Worm (Caenorhabditis elegans) whole organism, late embryonic: ENCODE data around the gene C52E2.2.

Experiments used
- C38D4.7 ChIP-seq: fragments of 200-800 bp; sonication (Bioruptor generic); optimal IDR thresholded peaks from 2 replicates; lab custom pipeline; 2018; ENCODE audit warnings: mild to moderate bottlenecking, missing genetic modification characterization, moderate library complexity, missing compliant biosample characterization
- ahr-1 ChIP-seq: sonication (generic microtip); optimal IDR thresholded peaks from 2 replicates; lab custom pipeline; 2016; ENCODE audit warnings: missing genetic modification characterization, missing compliant biosample characterization
- ama-1 ChIP-seq: fragments of 150-350 bp; optimal IDR thresholded peaks from 2 replicates; lab custom pipeline; 2014
- ceh-14 ChIP-seq: sonication (generic microtip); optimal IDR thresholded peaks from 2 replicates; lab custom pipeline; 2016; ENCODE audit warnings: missing genotype, missing genetic modification characterization, missing compliant biosample characterization
- ceh-22 ChIP-seq: sonication (generic microtip); optimal IDR thresholded peaks from 2 replicates; lab custom pipeline; 2017; ENCODE audit warnings: missing biosample characterization, missing genetic modification characterization
- ceh-31 ChIP-seq: sonication (generic microtip); optimal IDR thresholded peaks from 2 replicates; lab custom pipeline; 2016; ENCODE audit warnings: missing genetic modification characterization, missing compliant biosample characterization
- ceh-34 ChIP-seq: sonication (generic microtip); optimal IDR thresholded peaks from 2 replicates; lab custom pipeline; 2016; ENCODE audit warnings: mild to moderate bottlenecking, missing genetic modification characterization, missing compliant biosample characterization
- ceh-48 ChIP-seq: sonication (generic microtip); optimal IDR thresholded peaks from 2 replicates; lab custom pipeline; 2016; ENCODE audit warnings: missing genetic modification characterization, inconsistent platforms, missing compliant biosample characterization
- elt-2 ChIP-seq: sonication (generic microtip); optimal IDR thresholded peaks from 2 replicates; lab custom pipeline; 2016; ENCODE audit warnings: missing genetic modification reagents, missing genetic modification characterization, missing compliant biosample characterization
- ets-4 ChIP-seq: sonication (generic microtip); optimal IDR thresholded peaks from 2 replicates; lab custom pipeline; 2016; ENCODE audit warnings: missing genetic modification characterization, missing compliant biosample characterization
- fax-1 ChIP-seq: sonication (generic microtip); optimal IDR thresholded peaks from 2 replicates; lab custom pipeline; 2016; ENCODE audit warnings: missing genotype, missing genetic modification characterization, missing compliant biosample characterization
- hlh-30 ChIP-seq: sonication (generic microtip); optimal IDR thresholded peaks from 2 replicates; lab custom pipeline; 2017; ENCODE audit warnings: antibody characterized with exemption, missing genetic modification characterization, missing compliant biosample characterization; ENCODE audit not compliant: insufficient read depth
- hlh-6 ChIP-seq: sonication (generic microtip); optimal IDR thresholded peaks from 2 replicates; lab custom pipeline; 2016; ENCODE audit warnings: missing genotype, missing genetic modification characterization, missing compliant biosample characterization
- nhr-232 ChIP-seq: sonication (generic microtip); optimal IDR thresholded peaks from 2 replicates; lab custom pipeline; 2016; ENCODE audit warnings: missing genetic modification characterization, missing compliant biosample characterization
- pag-3 ChIP-seq: sonication (generic microtip); optimal IDR thresholded peaks from 2 replicates; lab custom pipeline; 2016; ENCODE audit warnings: missing compliant biosample characterization, missing genetic modification characterization, borderline replicate concordance
- rnt-1 ChIP-seq: sonication (generic microtip); optimal IDR thresholded peaks from 2 replicates; lab custom pipeline; 2016; ENCODE audit warnings: missing genetic modification characterization, missing compliant biosample characterization
- sox-2 ChIP-seq: fragments of 200-800 bp; sonication (Bioruptor generic); IDR thresholded peaks from 2 replicates; pipeline ENCODE4 v1.3.6; 2022; ENCODE audit warnings: missing genetic modification reagents, missing genetic modification characterization, missing compliant biosample characterization

C52E2.2 gene

DNA sequence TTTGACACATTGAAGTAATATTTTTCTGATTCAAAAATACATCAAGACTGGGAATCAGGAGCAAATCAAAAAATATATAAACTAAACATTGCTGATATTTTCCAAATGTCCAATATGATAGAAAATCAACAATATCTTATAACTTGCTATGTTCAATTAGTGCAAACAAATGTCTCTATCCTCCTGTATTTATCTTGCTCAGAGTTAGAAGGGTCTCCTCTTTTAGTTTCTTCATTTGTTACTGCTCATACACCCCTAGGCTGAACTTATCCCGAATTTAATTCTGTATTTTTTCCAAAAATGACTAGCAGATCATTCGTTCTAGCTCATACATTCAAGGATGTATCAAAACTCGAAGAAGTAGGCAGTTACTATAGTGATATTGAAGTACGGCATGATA, 49.4 kb downstream of the C52E2.2 start, which contains the start of gene math-23:
math-23 (plus strand) TSS at position 301 of the 400 bp plus-strand sequence.
- no peak for TF ChIP-seq nhr-232 (tag; lab: Kevin White, UChicago)
- no peak for TF ChIP-seq ceh-34 (tag; lab: Kevin White, UChicago)
- no peak for TF ChIP-seq ceh-48
- no peak for TF ChIP-seq ceh-31 (tag; lab: Kevin White, UChicago)
- TF ChIP-seq hlh-6 (tag; lab: Kevin White, UChicago) = no peak
- no peak for TF ChIP-seq ets-4 (tag; lab: Kevin White, UChicago)
- no peak for TF ChIP-seq elt-2 (tag; lab: Kevin White, UChicago)
- no peak for TF ChIP-seq rnt-1 (tag; lab: Kevin White, UChicago)
- no peak for TF ChIP-seq C38D4.7
- TF ChIP-seq pag-3 (tag; lab: Kevin White, UChicago) = no peak
- TF ChIP-seq fax-1 (tag; lab: Kevin White, UChicago) = no peak
- no peak for TF ChIP-seq hlh-30 (tag; lab: Kevin White, UChicago)
- TF ChIP-seq ceh-22 (tag; lab: Kevin White, UChicago) = no peak
- TF ChIP-seq ceh-14 (tag; lab: Kevin White, UChicago) = no peak
- TF ChIP-seq ahr-1 = no peak
- TF ChIP-seq sox-2 (GFP tag; lab: Robert Waterston, UW) = no peak
- no peak for TF ChIP-seq ama-1 (lab: Kevin White, UChicago)
